Worm (Caenorhabditis elegans): ENCODE data around the gene daf-18.

DNA sequence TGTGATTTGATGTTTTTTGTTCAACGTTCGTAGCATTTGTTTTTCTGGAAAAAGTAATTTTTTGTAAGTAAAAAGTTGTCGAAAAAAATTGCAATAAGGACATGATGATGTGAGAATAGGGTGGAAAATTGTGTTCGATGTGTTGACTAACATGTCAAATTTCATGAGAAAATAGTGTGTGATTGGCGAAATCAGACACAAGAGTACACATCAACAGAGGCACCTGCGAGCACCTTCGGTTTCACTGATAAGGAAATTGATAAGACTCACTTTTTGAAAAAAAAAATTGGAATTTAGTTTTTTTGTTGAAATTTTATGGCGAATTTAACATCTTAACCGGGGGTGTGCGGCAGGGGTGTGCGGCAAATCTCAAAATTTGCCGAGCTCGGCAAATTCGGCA lies 15.5 kb upstream of the daf-18 start, which contains the start of gene hum-8:
- TF ChIP-seq snpc-4 (tag; optimal IDR thresholded peaks at IDR 0.05) = no peak
- no peak for TF ChIP-seq fkh-10 (GFP tag; optimal IDR thresholded peaks at IDR 0.05)
- TF ChIP-seq skn-1 (tag; optimal IDR thresholded peaks at IDR 0.05) = no peak
